Worm (Caenorhabditis elegans): ENCODE results near the gene acr-15.

acr-15 gene

ce11 chrV:8518283-8518682 is 34.2 kb upstream of the acr-15 start (continued):
- TF ChIP-seq dox-1 (GFP tag; IDR thresholded peaks at IDR 0.05) (peak; percentile 36; the same call in 1 of the 2 replicates), K12H6.12 (tag; optimal IDR thresholded peaks at IDR 0.05) (peak; percentile 7), rpc-1 (optimal IDR thresholded peaks at IDR 0.05) (no peak), rpc-1 (tag; optimal IDR thresholded peaks at IDR 0.05) (no peak), mcd-1 (GFP tag; IDR thresholded peaks at IDR 0.05) (no peak), repo-1 (tag; optimal IDR thresholded peaks at IDR 0.05) (no peak), lin-35 (GFP tag; optimal IDR thresholded peaks at IDR 0.05) (no peak), ztf-28 (GFP tag; IDR thresholded peaks at IDR 0.05) (no peak), lsl-1 (GFP tag; optimal IDR thresholded peaks at IDR 0.05) (peak; percentile 14), Y79H2A.3 (GFP tag; conservative IDR thresholded peaks at IDR 0.05) (no peak), ceh-40 (GFP tag; IDR thresholded peaks at IDR 0.05) (no peak), madf-10 (tag; optimal IDR thresholded peaks at IDR 0.05) (no peak), C17E4.6 (GFP tag; IDR thresholded peaks at IDR 0.05) (no peak), F52B5.7 (tag; optimal IDR thresholded peaks at IDR 0.05) (no peak), mxl-1 (tag; optimal IDR thresholded peaks at IDR 0.05) (no peak), xnd-1 (tag; optimal IDR thresholded peaks at IDR 0.05) (peak; percentile 18), B0336.3 (GFP tag; IDR thresholded peaks at IDR 0.05) (no peak), ztf-6 (GFP tag; IDR thresholded peaks at IDR 0.05) (no peak), rcor-1 (GFP tag; IDR thresholded peaks at IDR 0.05) (no peak), tbp1 (GFP tag; optimal IDR thresholded peaks at IDR 0.05) (no peak), lir-1 (GFP tag; conservative IDR thresholded peaks at IDR 0.05) (no peak), let-526 (GFP tag; IDR thresholded peaks at IDR 0.05) (no peak), atf-7 (tag; optimal IDR thresholded peaks at IDR 0.05) (no peak), ccch-3 (GFP tag; optimal IDR thresholded peaks at IDR 0.05) (no peak), F33H1.4 (GFP tag; IDR thresholded peaks at IDR 0.05) (no peak), snpc-1.3 (tag; optimal IDR thresholded peaks at IDR 0.05; ENCODE audit: insufficient read depth) (no peak), ztf-22 (GFP tag; optimal IDR thresholded peaks at IDR 0.05) (no peak), ztf-18 (tag; optimal IDR thresholded peaks at IDR 0.05) (no peak), ZK185.1 (tag; optimal IDR thresholded peaks at IDR 0.05; ENCODE audit: poor library complexity, severe bottlenecking) (no peak), B0019.2 (GFP tag; conservative IDR thresholded peaks at IDR 0.05) (no peak), die-1 (tag; optimal IDR thresholded peaks at IDR 0.05) (no peak), hmg-20 (GFP tag; IDR thresholded peaks at IDR 0.05) (no peak), dpff-1 (tag; optimal IDR thresholded peaks at IDR 0.05) (peak; percentile 33), ceh-58 (GFP tag; IDR thresholded peaks at IDR 0.05) (no peak), dpl-1 (GFP tag; optimal IDR thresholded peaks at IDR 0.05) (no peak), hmg-1.2 (GFP tag; IDR thresholded peaks at IDR 0.05) (peak; percentile 35; the same call in 1 of the 2 replicates), fkh-3 (tag; optimal IDR thresholded peaks at IDR 0.05) (no peak), F10E7.11 (tag; optimal IDR thresholded peaks at IDR 0.05) (no peak), nhr-120 (GFP tag; IDR thresholded peaks at IDR 0.05) (no peak), ceh-91 (GFP tag; IDR thresholded peaks at IDR 0.05) (no peak)

ce11 chrV:8518822-8519392 is 33.6 kb upstream of the acr-15 start, which contains the start of gene F45F2.10:
Gene F45F2.10, minus strand, starts transcription at chrV:8518872.
- TF ChIP-seq dox-1 (GFP tag; IDR thresholded peaks at IDR 0.05) (peak; percentile 41; the same call in 1 of the 2 replicates), snpc-1.3 (tag; optimal IDR thresholded peaks at IDR 0.05; ENCODE audit: insufficient read depth) (no peak), lir-1 (GFP tag; conservative IDR thresholded peaks at IDR 0.05) (no peak), nhr-80 (tag; optimal IDR thresholded peaks at IDR 0.05) (no peak), K11D2.4 (GFP tag; IDR thresholded peaks at IDR 0.05) (no peak), tlf-1 (GFP tag; optimal IDR thresholded peaks at IDR 0.05) (no peak), F37B4.10 (GFP tag; IDR thresholded peaks at IDR 0.05) (no peak), ztf-6 (GFP tag; IDR thresholded peaks at IDR 0.05) (no peak), nhr-179 (tag; optimal IDR thresholded peaks at IDR 0.05) (no peak), F23B12.7 (tag; optimal IDR thresholded peaks at IDR 0.05; ENCODE audit: insufficient read depth) (no peak), tbp1 (GFP tag; optimal IDR thresholded peaks at IDR 0.05) (peak; percentile 17), egl-18 (GFP tag; IDR thresholded peaks at IDR 0.05) (no peak), C06A6.2 (GFP tag; conservative IDR thresholded peaks at IDR 0.05) (no peak), dpl-1 (GFP tag; optimal IDR thresholded peaks at IDR 0.05) (no peak), xnd-1 (tag; optimal IDR thresholded peaks at IDR 0.05) (no peak), hsf-1 (GFP tag; IDR thresholded peaks at IDR 0.05) (no peak)

All from whole organism, young adult.